Fruit fly (Drosophila melanogaster): ENCODE results near the gene Hk.

The Hk gene

dm6 chrX:10232497-10232896 is 30.8 kb downstream of the Hk start (continued):
- peak; percentile 82 for TF ChIP-seq CG2712 (tag; optimal IDR thresholded peaks at IDR 0.05)
- no peak for TF ChIP-seq sna (GFP tag; IDR thresholded peaks at IDR 0.05; ENCODE audit: partially characterized antibody)
- peak; percentile 73 for TF ChIP-seq CG11695 (GFP tag; IDR thresholded peaks at IDR 0.05)
- TF ChIP-seq CG31224 (GFP tag; IDR thresholded peaks at IDR 0.05) = peak; percentile 51; the same call in 1 of the 2 replicates
- peak; percentile 92 for TF ChIP-seq Sox102F (GFP tag; optimal IDR thresholded peaks at IDR 0.05)
- TF ChIP-seq CG10366 (GFP tag; IDR thresholded peaks at IDR 0.05) = peak; percentile 87
- peak; percentile 62 for TF ChIP-seq CG13775 (GFP tag; optimal IDR thresholded peaks at IDR 0.05)
- no peak for TF ChIP-seq CG7987 (GFP tag; optimal IDR thresholded peaks at IDR 0.05)
- TF ChIP-seq slbo (GFP tag; IDR thresholded peaks at IDR 0.05) = peak; percentile 72
- peak; percentile 43 for TF ChIP-seq kay (GFP tag; optimal IDR thresholded peaks at IDR 0.05)
- TF ChIP-seq ara (GFP tag; IDR thresholded peaks at IDR 0.05) = 0 out of 2 replicates have a peak, but pooled peaks have one; percentile 37
- TF ChIP-seq CG18476 (GFP tag; optimal IDR thresholded peaks at IDR 0.05) = peak; percentile 5
- TF ChIP-seq CG6254 (GFP tag; optimal IDR thresholded peaks at IDR 0.05) = peak; percentile 70
- no peak for TF ChIP-seq MESR4 (GFP tag; optimal IDR thresholded peaks at IDR 0.05)
- TF ChIP-seq NC2α (GFP tag; optimal IDR thresholded peaks at IDR 0.05) = no peak
- TF ChIP-seq gem (tag; optimal IDR thresholded peaks at IDR 0.05) = peak; percentile 93
- TF ChIP-seq CG10959 (GFP tag; IDR thresholded peaks at IDR 0.05) = no peak
- peak; percentile 68 for TF ChIP-seq Nf-YB (GFP tag; optimal IDR thresholded peaks at IDR 0.05)
- peak; percentile 89 for TF ChIP-seq unpg (GFP tag; optimal IDR thresholded peaks at IDR 0.05)
- peak; percentile 70 for TF ChIP-seq CG11723 (GFP tag; optimal IDR thresholded peaks at IDR 0.05)
- peak; percentile 69 for TF ChIP-seq CG4424 (GFP tag; optimal IDR thresholded peaks at IDR 0.05)
- TF ChIP-seq odd (GFP tag; optimal IDR thresholded peaks at IDR 0.05) = peak; percentile 81
- peak; percentile 47 for TF ChIP-seq kah (GFP tag; optimal IDR thresholded peaks at IDR 0.05)

dm6 chrX:10219955-10220354 is 43.3 kb downstream of the Hk start, which contains the start of gene CG34408:
CG34408 (plus strand) TSS chrX:10220110.
- TF ChIP-seq HLH4C (GFP tag; IDR thresholded peaks at IDR 0.05; ENCODE audit: partially characterized antibody) (peak; percentile 42; the same call in 2 of the 3 replicates), CG5245 (GFP tag; optimal IDR thresholded peaks at IDR 0.05) (no peak), ash1 (GFP tag; optimal IDR thresholded peaks at IDR 0.05) (no peak), lab (GFP tag; optimal IDR thresholded peaks at IDR 0.05) (no peak), CG18262 (tag; optimal IDR thresholded peaks at IDR 0.05) (no peak), HmgZ (tag; optimal IDR thresholded peaks at IDR 0.05) (peak; percentile 5), CG3847 (GFP tag; IDR thresholded peaks at IDR 0.05) (no peak), seq (GFP tag; IDR thresholded peaks at IDR 0.05) (no peak), Drgx (GFP tag; IDR thresholded peaks at IDR 0.05) (no peak), CG8290 (GFP tag; optimal IDR thresholded peaks at IDR 0.05) (no peak), CG8290 (tag; optimal IDR thresholded peaks at IDR 0.05) (no peak), CG15696 (tag; optimal IDR thresholded peaks at IDR 0.05) (no peak), vvl (GFP tag; IDR thresholded peaks at IDR 0.05) (0 out of 2 replicates have a peak, but pooled peaks have one; percentile 42), gfzf (GFP tag; optimal IDR thresholded peaks at IDR 0.05) (no peak), wek (GFP tag; optimal IDR thresholded peaks at IDR 0.05) (no peak), Sry-δ (GFP tag; optimal IDR thresholded peaks at IDR 0.05) (no peak), hb (GFP tag; IDR thresholded peaks at IDR 0.05; ENCODE audit: partially characterized antibody) (no peak), Dref (GFP tag; IDR thresholded peaks at IDR 0.05) (peak; percentile 72), Fer1 (GFP tag; optimal IDR thresholded peaks at IDR 0.05) (no peak), p53 (GFP tag; optimal IDR thresholded peaks at IDR 0.05) (no peak), gsb (GFP tag; IDR thresholded peaks at IDR 0.05) (no peak), nerfin-2 (GFP tag; IDR thresholded peaks at IDR 0.05; ENCODE audit: partially characterized antibody) (peak; percentile 36; the same call in 1 of the 2 replicates), Elba2 (GFP tag; optimal IDR thresholded peaks at IDR 0.05) (no peak), CG33557 (GFP tag; optimal IDR thresholded peaks at IDR 0.05) (no peak), CG7963 (GFP tag; IDR thresholded peaks at IDR 0.05; ENCODE audit: partially characterized antibody) (no peak), Nf-YB (GFP tag; optimal IDR thresholded peaks at IDR 0.05) (no peak), zen2 (GFP tag; IDR thresholded peaks at IDR 0.05; ENCODE audit: partially characterized antibody) (no peak), CG2116 (GFP tag; optimal IDR thresholded peaks at IDR 0.05) (peak; percentile 32), CG1832 (GFP tag; optimal IDR thresholded peaks at IDR 0.05) (no peak)

All from whole organism, embryonic.